Worm (Caenorhabditis elegans) whole organism, late embryonic: Measurements from ENCODE around the gene C52E2.2.
A peak's percentile ranks its signal among the peaks of the same experiment; 100 is the strongest.

ENCODE experiments used
- F13H6.1 ChIP-seq: sonication (generic microtip); optimal IDR thresholded peaks from 2 replicates; lab custom pipeline; 2016; ENCODE audit warnings: missing genetic modification characterization, missing compliant biosample characterization
- ahr-1 ChIP-seq: sonication (generic microtip); optimal IDR thresholded peaks from 2 replicates; lab custom pipeline; 2016; ENCODE audit warnings: missing genetic modification characterization, missing compliant biosample characterization
- ceh-14 ChIP-seq: sonication (generic microtip); optimal IDR thresholded peaks from 2 replicates; lab custom pipeline; 2016; ENCODE audit warnings: missing genotype, missing genetic modification characterization, missing compliant biosample characterization
- ceh-18 ChIP-seq: sonication (generic microtip); optimal IDR thresholded peaks from 2 replicates; lab custom pipeline; 2016; ENCODE audit warnings: missing genetic modification characterization, missing compliant biosample characterization
- ceh-19 ChIP-seq: fragments of 200-800 bp; sonication (Bioruptor generic); optimal IDR thresholded peaks from 2 replicates; lab custom pipeline; 2018; ENCODE audit warnings: mild to moderate bottlenecking, missing genetic modification characterization, missing compliant biosample characterization
- ceh-22 ChIP-seq: sonication (generic microtip); optimal IDR thresholded peaks from 2 replicates; lab custom pipeline; 2017; ENCODE audit warnings: missing biosample characterization, missing genetic modification characterization
- ceh-24 ChIP-seq: sonication (generic microtip); optimal IDR thresholded peaks from 2 replicates; lab custom pipeline; 2016; ENCODE audit warnings: mild to moderate bottlenecking, missing genetic modification characterization, missing compliant biosample characterization
- ceh-31 ChIP-seq: sonication (generic microtip); optimal IDR thresholded peaks from 2 replicates; lab custom pipeline; 2016; ENCODE audit warnings: missing genetic modification characterization, missing compliant biosample characterization
- ceh-45 ChIP-seq: fragments of 200-800 bp; sonication (Bioruptor generic); IDR thresholded peaks from 2 replicates; pipeline ENCODE4 v1.3.6; 2022; ENCODE audit warnings: missing genetic modification reagents, missing genetic modification characterization, missing compliant biosample characterization
- ceh-9 ChIP-seq: sonication (generic microtip); optimal IDR thresholded peaks from 2 replicates; lab custom pipeline; 2016; ENCODE audit warnings: mild to moderate bottlenecking, missing genetic modification characterization, inconsistent platforms, missing compliant biosample characterization
- dve-1 ChIP-seq: sonication (generic microtip); optimal IDR thresholded peaks from 2 replicates; lab custom pipeline; 2017; ENCODE audit warnings: antibody characterized with exemption, mild to moderate bottlenecking, missing genetic modification characterization, missing compliant biosample characterization
- elt-4 ChIP-seq: sonication (generic microtip); optimal IDR thresholded peaks from 2 replicates; lab custom pipeline; 2016; ENCODE audit warnings: missing genetic modification characterization, missing compliant biosample characterization
- gmeb-2 ChIP-seq: sonication (generic microtip); optimal IDR thresholded peaks from 2 replicates; lab custom pipeline; 2016; ENCODE audit warnings: missing genetic modification characterization, inconsistent platforms, missing compliant biosample characterization
- hlh-13 ChIP-seq: fragments of 200-800 bp; sonication (Bioruptor generic); optimal IDR thresholded peaks from 2 replicates; lab custom pipeline; 2018; ENCODE audit warnings: mild to moderate bottlenecking, missing genetic modification characterization, missing compliant biosample characterization
- hlh-30 ChIP-seq: sonication (generic microtip); optimal IDR thresholded peaks from 2 replicates; lab custom pipeline; 2017; ENCODE audit warnings: antibody characterized with exemption, missing genetic modification characterization, missing compliant biosample characterization; ENCODE audit not compliant: insufficient read depth
- hlh-6 ChIP-seq: sonication (generic microtip); optimal IDR thresholded peaks from 2 replicates; lab custom pipeline; 2016; ENCODE audit warnings: missing genotype, missing genetic modification characterization, missing compliant biosample characterization
- lim-6 ChIP-seq: sonication (generic microtip); optimal IDR thresholded peaks from 2 replicates; lab custom pipeline; 2016; ENCODE audit warnings: missing genetic modification characterization, missing compliant biosample characterization
- madf-2 ChIP-seq: sonication (generic microtip); optimal IDR thresholded peaks from 2 replicates; lab custom pipeline; 2017; ENCODE audit warnings: missing genetic modification characterization, missing compliant biosample characterization
- nfya-1 ChIP-seq: sonication (generic microtip); optimal IDR thresholded peaks from 2 replicates; lab custom pipeline; 2017; ENCODE audit warnings: missing genetic modification characterization, mild to moderate bottlenecking, missing compliant biosample characterization, antibody characterized with exemption, moderate library complexity
- nhr-11 ChIP-seq: fragments of 150-350 bp; optimal IDR thresholded peaks from 2 replicates; lab custom pipeline; 2014; ENCODE audit warnings: missing biosample characterization, missing genetic modification characterization
- nhr-232 ChIP-seq: sonication (generic microtip); optimal IDR thresholded peaks from 2 replicates; lab custom pipeline; 2016; ENCODE audit warnings: missing genetic modification characterization, missing compliant biosample characterization
- npax-4 ChIP-seq: sonication (generic microtip); optimal IDR thresholded peaks from 2 replicates; lab custom pipeline; 2016; ENCODE audit warnings: missing genetic modification characterization, missing compliant biosample characterization
- pag-3 ChIP-seq: sonication (generic microtip); optimal IDR thresholded peaks from 2 replicates; lab custom pipeline; 2016; ENCODE audit warnings: missing compliant biosample characterization, missing genetic modification characterization, borderline replicate concordance
- pat-9 ChIP-seq: fragments of 200-800 bp; sonication (Bioruptor generic); optimal IDR thresholded peaks from 2 replicates; lab custom pipeline; 2018; ENCODE audit warnings: mild to moderate bottlenecking, missing genetic modification characterization, moderate library complexity, missing compliant biosample characterization
- pax-1 ChIP-seq: fragments of 150-350 bp; optimal IDR thresholded peaks from 2 replicates; lab custom pipeline; 2014; ENCODE audit warnings: missing biosample characterization, missing genetic modification characterization
- rnt-1 ChIP-seq: sonication (generic microtip); optimal IDR thresholded peaks from 2 replicates; lab custom pipeline; 2016; ENCODE audit warnings: missing genetic modification characterization, missing compliant biosample characterization
- sdc-2 ChIP-seq: sonication (generic microtip); optimal IDR thresholded peaks from 2 replicates; lab custom pipeline; 2016; ENCODE audit warnings: missing genotype, missing genetic modification characterization, missing compliant biosample characterization
- sox-2 ChIP-seq: fragments of 200-800 bp; sonication (Bioruptor generic); IDR thresholded peaks from 2 replicates; pipeline ENCODE4 v1.3.6; 2022; ENCODE audit warnings: missing genetic modification reagents, missing genetic modification characterization, missing compliant biosample characterization
- sox-4 ChIP-seq: sonication (generic microtip); optimal IDR thresholded peaks from 2 replicates; lab custom pipeline; 2017; ENCODE audit warnings: mild to moderate bottlenecking, missing genetic modification characterization, inconsistent platforms, missing compliant biosample characterization
- syd-9 ChIP-seq: sonication (generic microtip); optimal IDR thresholded peaks from 2 replicates; lab custom pipeline; 2016; ENCODE audit warnings: mild to moderate bottlenecking, missing genetic modification characterization, moderate library complexity, missing compliant biosample characterization
- ttx-3 ChIP-seq: sonication (generic microtip); optimal IDR thresholded peaks from 2 replicates; lab custom pipeline; 2016; ENCODE audit warnings: missing genetic modification reagents, missing genetic modification characterization, missing compliant biosample characterization
- unc-3 ChIP-seq, 2 experiments: fragments of 200-800 bp in 1 of 2; sonication (Bioruptor generic) in 1 of 2; sonication (generic microtip) in 1 of 2; conservative IDR thresholded peaks in 1 of 2; optimal IDR thresholded peaks in 1 of 2; 2 replicates each; pipeline versions ENCODE4 v1.3.6 to Lab custom; 2016 to 2022; ENCODE audit warnings: missing compliant biosample characterization in 2 of 2, missing genetic modification characterization in 2 of 2, missing genetic modification reagents in 1 of 2

Gene C52E2.2

DNA sequence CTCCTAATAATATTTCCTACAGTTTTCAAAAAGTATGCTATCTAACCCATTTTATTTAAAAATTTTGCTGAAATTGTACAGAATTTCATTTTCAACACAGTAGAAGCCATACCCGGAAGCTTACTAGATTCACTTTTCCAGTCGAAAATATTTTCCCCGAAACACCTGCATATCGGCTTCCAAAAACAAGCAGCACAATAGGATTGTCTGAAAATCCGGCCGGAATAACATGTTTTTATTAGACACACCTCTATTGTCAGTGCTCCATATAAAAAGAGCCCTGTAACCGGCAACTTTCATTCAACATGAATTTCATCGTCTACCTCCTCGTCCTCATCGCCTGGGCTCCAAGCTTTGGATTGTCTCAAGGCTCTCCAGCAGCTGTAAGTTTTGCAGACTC, at the start of gene C52E2.2:
Gene C52E2.2 (plus strand): TSS at position 301 of the 400 bp plus-strand sequence.
- TF ChIP-seq nfya-1 (tag; lab: Kevin White, UChicago) (no peak), pat-9 (tag; lab: Kevin White, UChicago) (no peak), ceh-22 (tag; lab: Kevin White, UChicago) (no peak), ceh-18 (tag; lab: Kevin White, UChicago) (no peak), ceh-9 (tag; lab: Kevin White, UChicago) (no peak), ahr-1 (tag; lab: Kevin White, UChicago) (no peak), hlh-13 (GFP tag; lab: Kevin White, UChicago) (no peak), sox-2 (GFP tag; lab: Robert Waterston, UW) (no peak), syd-9 (tag; lab: Kevin White, UChicago) (no peak), ceh-24 (tag; lab: Kevin White, UChicago) (no peak), elt-4 (tag; lab: Kevin White, UChicago) (no peak), ttx-3 (tag; lab: Kevin White, UChicago) (no peak), sox-4 (no peak)

ce11 chrII:1806358-1806757, 46.2 kb upstream of the C52E2.2 start, which contains the start of gene C08F1.12:
TSS of gene C08F1.12 (minus strand) at chrII:1806458.
- TF ChIP-seq hlh-13 (GFP tag; lab: Kevin White, UChicago) (no peak), npax-4 (tag; lab: Kevin White, UChicago) (no peak), lim-6 (no peak), madf-2 (no peak), nhr-232 (tag; lab: Kevin White, UChicago) (no peak), dve-1 (tag; lab: Kevin White, UChicago) (no peak), hlh-30 (tag; lab: Kevin White, UChicago) (no peak), ceh-14 (tag; lab: Kevin White, UChicago) (no peak), nhr-11 (tag; lab: Kevin White, UChicago) (no peak), pag-3 (no peak), pax-1 (tag; lab: Kevin White, UChicago) (no peak), ceh-19 (GFP tag; lab: Kevin White, UChicago) (no peak), ceh-24 (tag; lab: Kevin White, UChicago) (no peak), hlh-6 (tag; lab: Kevin White, UChicago) (no peak), pat-9 (tag; lab: Kevin White, UChicago) (no peak)
- TF ChIP-seq, all 69 proteins: peak for 0

- TF ChIP-seq elt-4 (tag; lab: Kevin White, UChicago) (no peak), pat-9 (tag; lab: Kevin White, UChicago) (no peak), hlh-30 (tag; lab: Kevin White, UChicago) (peak; percentile 42)
Observed at ce11 chrII:1808217-1808616, 44.4 kb upstream of the C52E2.2 start, which contains the start of gene C08F1.8. TSS of gene C08F1.8 (minus strand) at chrII:1808317.

- TF ChIP-seq pax-1 (tag; lab: Kevin White, UChicago), result no peak
- TF ChIP-seq nhr-11 (tag; lab: Kevin White, UChicago), result no peak
- TF ChIP-seq gmeb-2 (tag; lab: Kevin White, UChicago), result no peak
- no peak for TF ChIP-seq hlh-13 (GFP tag; lab: Kevin White, UChicago)
- no peak for TF ChIP-seq ahr-1 (tag; lab: Kevin White, UChicago)
- no peak for TF ChIP-seq sox-4
- TF ChIP-seq rnt-1 (tag; lab: Kevin White, UChicago), result no peak
- TF ChIP-seq ceh-19 (GFP tag; lab: Kevin White, UChicago), result no peak
- TF ChIP-seq unc-3 (GFP tag; conservative IDR thresholded peaks at IDR 0.05; lab: Robert Waterston, UW), result no peak
- TF ChIP-seq unc-3 (tag; optimal IDR thresholded peaks at IDR 0.05; lab: Kevin White, UChicago), result no peak
Observed at ce11 chrII:1816053-1816452, 36.5 kb upstream of the C52E2.2 start.

DNA sequence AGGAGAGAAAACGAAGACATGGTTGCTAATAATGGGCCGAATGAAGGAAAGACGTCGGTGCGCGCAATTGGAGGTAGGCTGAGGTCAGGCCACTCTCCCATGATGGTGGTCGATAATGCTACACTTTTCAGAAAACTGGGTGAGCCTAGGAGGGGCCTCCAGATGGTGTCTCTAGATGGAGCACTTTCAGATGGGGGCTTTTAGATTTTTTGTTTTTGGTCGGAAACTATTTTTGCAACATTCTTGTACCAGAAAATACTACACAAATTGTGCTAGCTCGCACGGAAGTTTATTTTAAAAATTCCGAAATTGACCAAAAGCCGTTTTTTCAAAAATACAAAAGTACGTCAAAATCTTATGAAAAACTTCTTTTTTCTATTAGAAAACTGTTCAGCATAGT, 34.3 kb upstream of the C52E2.2 start, which contains the start of gene fbxb-10:
Gene fbxb-10 (minus strand): TSS at position 101 of the 400 bp plus-strand sequence.
- no peak for TF ChIP-seq ceh-45 (GFP tag; lab: Robert Waterston, UW)
- TF ChIP-seq sdc-2, result no peak
- TF ChIP-seq ceh-31 (tag; lab: Kevin White, UChicago), result no peak
- no peak for TF ChIP-seq F13H6.1 (tag; lab: Kevin White, UChicago)
